Worm (Caenorhabditis elegans): ENCODE measurements around the gene soap-1.

Gene soap-1

DNA sequence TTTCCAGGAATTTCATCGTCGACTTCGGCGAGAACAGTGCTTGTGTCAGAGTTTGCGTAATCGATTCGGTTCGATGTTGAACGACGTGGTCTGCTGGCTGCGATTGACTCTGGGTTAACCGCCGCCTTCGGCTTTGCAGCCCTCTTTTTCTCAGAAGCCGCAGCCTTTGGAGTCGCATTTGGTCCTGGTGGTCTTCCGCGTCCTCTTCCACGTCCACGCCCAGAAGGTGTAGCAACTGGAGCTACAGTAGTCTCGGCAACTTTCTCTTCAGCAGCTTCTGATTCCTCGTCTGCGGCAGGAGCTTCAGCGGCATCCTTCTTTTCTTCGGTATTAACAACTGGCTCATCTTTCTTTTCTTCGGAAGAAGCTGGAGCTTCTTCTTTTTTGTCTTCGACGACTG lies 19.9 kb downstream of the soap-1 start:
- TF ChIP-seq him-1 (tag; optimal IDR thresholded peaks at IDR 0.05) (no peak), dao-5 (tag; optimal IDR thresholded peaks at IDR 0.05) (no peak), W03F9.2 (tag; optimal IDR thresholded peaks at IDR 0.05) (no peak)

DNA sequence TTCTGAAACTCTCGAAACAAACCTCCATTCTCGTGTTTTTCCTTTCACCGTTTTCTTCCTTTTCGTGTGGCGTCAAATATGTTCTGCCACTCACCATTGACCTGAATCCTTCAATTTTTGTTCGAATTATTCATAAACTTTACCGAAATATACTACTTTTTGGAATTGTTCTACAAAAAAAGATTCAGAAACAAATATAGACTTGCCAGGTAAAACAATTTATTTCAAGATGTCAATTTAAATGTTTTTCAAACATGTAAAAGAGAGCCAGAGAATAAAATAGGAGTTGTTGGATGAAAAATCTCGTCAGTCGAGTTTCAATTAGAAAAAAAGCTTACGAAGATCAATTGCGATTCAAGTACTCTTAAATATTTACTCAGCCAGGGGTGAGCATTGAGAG lies 21.1 kb downstream of the soap-1 start, which contains the start of gene F09G2.8:
Gene F09G2.8, minus strand, starts transcription at position 101 of the 400 bp plus-strand sequence.
- no peak for TF ChIP-seq W03F9.2 (tag; optimal IDR thresholded peaks at IDR 0.05)
- TF ChIP-seq him-1 (tag; optimal IDR thresholded peaks at IDR 0.05): no peak
- TF ChIP-seq dao-5 (tag; optimal IDR thresholded peaks at IDR 0.05): no peak

DNA sequence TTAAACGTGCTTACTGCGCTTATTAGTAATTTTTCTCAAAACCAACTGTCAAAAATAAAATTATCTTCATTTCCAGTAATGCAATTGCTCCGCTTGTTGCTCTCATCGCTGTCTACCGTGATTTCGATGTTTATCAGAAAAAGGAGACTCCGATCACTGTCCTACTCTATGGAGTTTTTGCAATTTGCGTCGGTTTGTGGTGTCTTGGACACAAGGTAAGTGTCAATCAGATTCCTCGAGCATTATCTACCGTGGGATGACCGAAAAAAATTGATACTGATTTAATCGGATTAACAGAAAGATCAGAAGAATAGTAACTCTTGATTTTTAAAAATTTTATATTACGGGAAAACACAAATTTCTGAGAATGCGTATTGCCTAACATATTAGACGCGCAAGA lies 27.4 kb downstream of the soap-1 start:
- TF ChIP-seq him-1 (tag; optimal IDR thresholded peaks at IDR 0.05): no peak
- no peak for TF ChIP-seq dao-5 (tag; optimal IDR thresholded peaks at IDR 0.05)
- TF ChIP-seq W03F9.2 (tag; optimal IDR thresholded peaks at IDR 0.05): no peak

- TF ChIP-seq W03F9.2 (tag; optimal IDR thresholded peaks at IDR 0.05) (no peak), him-1 (tag; optimal IDR thresholded peaks at IDR 0.05) (no peak), dao-5 (tag; optimal IDR thresholded peaks at IDR 0.05) (no peak)
Measured at ce11 chrV:7186599-7186998, 28.1 kb downstream of the soap-1 start.

ce11 chrV:7184549-7184948 lies 30.2 kb downstream of the soap-1 start, which contains the start of gene pitr-5:
Gene pitr-5 (plus strand): TSS chrV:7184849.
- no peak for TF ChIP-seq dao-5 (tag; optimal IDR thresholded peaks at IDR 0.05)
- no peak for TF ChIP-seq him-1 (tag; optimal IDR thresholded peaks at IDR 0.05)
- no peak for TF ChIP-seq W03F9.2 (tag; optimal IDR thresholded peaks at IDR 0.05)

- TF ChIP-seq dao-5 (tag; optimal IDR thresholded peaks at IDR 0.05) (no peak), him-1 (tag; optimal IDR thresholded peaks at IDR 0.05) (no peak), W03F9.2 (tag; optimal IDR thresholded peaks at IDR 0.05) (no peak)
Measured at ce11 chrV:7178843-7179242, 35.9 kb downstream of the soap-1 start, which contains the start of gene cpsf-2. Gene cpsf-2 (plus strand): TSS chrV:7179172.

ce11 chrV:7175201-7175600 lies 39.5 kb downstream of the soap-1 start, which contains the start of gene lgc-39:
Gene lgc-39 (plus strand): TSS chrV:7175501.
- TF ChIP-seq W03F9.2 (tag; optimal IDR thresholded peaks at IDR 0.05) (no peak), dao-5 (tag; optimal IDR thresholded peaks at IDR 0.05) (no peak), him-1 (tag; optimal IDR thresholded peaks at IDR 0.05) (no peak)

DNA sequence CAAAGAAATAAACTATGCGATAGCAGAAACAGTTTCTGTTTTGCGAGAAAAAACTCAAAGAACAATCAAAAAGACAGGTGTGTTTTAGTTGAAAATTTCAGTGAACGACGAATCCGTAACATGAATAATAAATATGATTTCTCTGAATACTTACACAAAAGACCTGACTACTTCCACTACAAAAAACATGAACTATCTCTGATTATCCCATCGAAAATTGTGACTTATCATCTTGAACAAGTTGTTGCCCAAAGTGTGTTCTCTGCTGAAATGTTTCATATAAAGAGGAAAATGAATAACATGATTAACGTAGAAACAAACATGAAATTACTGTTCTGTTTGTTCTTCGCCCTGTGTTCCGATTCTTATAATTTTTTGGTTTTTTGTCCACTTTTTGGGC lies 48.0 kb downstream of the soap-1 start, which contains the start of gene ugt-36:
Gene ugt-36, plus strand, starts transcription at position 301 of the 400 bp plus-strand sequence.
- TF ChIP-seq him-1 (tag; optimal IDR thresholded peaks at IDR 0.05) (no peak), dao-5 (tag; optimal IDR thresholded peaks at IDR 0.05) (no peak), W03F9.2 (tag; optimal IDR thresholded peaks at IDR 0.05) (no peak)

DNA sequence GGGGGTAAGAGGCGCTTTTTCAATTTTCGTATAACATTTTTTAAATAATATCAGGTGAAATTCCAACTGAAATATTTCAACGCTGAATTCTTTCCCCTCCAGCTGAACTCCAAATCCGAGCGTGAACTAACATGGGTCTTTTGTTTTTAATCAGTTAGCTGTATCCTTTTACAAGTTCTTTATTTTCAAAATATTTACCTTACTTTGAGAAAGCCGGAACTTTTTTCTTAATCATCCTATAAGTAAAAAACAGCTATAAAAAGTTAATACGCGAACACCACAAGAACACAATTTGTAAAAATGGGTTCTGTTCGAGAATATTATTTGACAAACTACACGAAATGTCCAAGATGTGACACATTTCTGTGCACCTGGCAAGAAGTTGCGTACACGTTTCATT lies 50.5 kb downstream of the soap-1 start, which contains the start of gene srh-83:
Gene srh-83, plus strand, starts transcription at position 301 of the 400 bp plus-strand sequence.
- no peak for TF ChIP-seq dao-5 (tag; optimal IDR thresholded peaks at IDR 0.05)
- no peak for TF ChIP-seq him-1 (tag; optimal IDR thresholded peaks at IDR 0.05)
- TF ChIP-seq W03F9.2 (tag; optimal IDR thresholded peaks at IDR 0.05): no peak

DNA sequence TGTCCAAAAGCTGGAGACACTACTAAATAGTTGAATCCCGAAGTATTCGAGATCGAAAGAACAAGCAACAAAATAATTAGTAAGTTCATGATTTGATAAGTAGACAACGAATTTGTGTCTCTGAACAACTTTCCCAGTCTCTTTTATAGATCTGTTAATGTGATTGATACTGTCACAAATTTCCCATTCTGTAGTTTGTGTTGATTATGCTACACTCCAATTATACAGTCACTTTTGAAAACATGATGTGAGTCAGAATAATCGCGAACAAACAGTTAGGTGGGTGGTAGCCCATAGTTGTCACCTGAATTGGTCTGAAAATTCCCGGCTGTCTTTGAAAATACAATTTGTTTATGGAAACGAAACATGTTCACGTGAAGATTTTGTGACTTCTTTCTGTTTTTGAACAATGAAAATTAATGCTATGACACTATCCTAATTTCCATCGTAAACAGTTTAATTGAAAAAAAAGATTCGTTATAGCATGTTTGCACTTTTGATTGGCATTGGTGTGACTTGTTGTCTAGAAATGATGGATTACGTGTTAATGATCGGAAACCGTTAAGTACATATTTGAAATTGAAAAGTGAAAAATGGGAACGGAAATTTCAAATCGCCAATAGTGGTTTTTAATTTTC lies 51.1 kb downstream of the soap-1 start, which contains the start of gene ugt-41:
Gene ugt-41, minus strand, starts transcription at position 119 of the 638 bp plus-strand sequence.
- no peak for TF ChIP-seq dao-5 (tag; optimal IDR thresholded peaks at IDR 0.05)
- TF ChIP-seq him-1 (tag; optimal IDR thresholded peaks at IDR 0.05): no peak
- no peak for TF ChIP-seq W03F9.2 (tag; optimal IDR thresholded peaks at IDR 0.05)

DNA sequence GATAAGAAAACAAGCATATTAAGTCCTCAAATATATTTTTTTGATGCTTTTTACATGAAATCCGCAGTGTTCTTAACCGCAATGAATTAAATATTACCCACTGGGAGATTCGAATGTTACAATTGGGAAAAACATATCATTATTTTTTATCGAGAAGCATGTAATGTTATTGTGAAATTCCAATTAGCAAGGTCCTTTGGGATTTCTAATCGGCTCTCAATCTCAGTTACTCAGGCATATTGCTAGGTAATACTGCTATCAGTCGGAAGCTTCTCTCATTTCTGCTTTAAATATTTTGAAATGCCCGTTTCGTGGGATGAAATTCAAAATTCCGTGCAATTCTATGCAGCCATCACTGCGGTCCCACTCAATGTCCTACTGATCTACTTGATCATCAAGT lies 55.3 kb downstream of the soap-1 start, which contains the start of gene str-204:
Gene str-204, plus strand, starts transcription at position 301 of the 400 bp plus-strand sequence.
- TF ChIP-seq dao-5 (tag; optimal IDR thresholded peaks at IDR 0.05): no peak
- TF ChIP-seq him-1 (tag; optimal IDR thresholded peaks at IDR 0.05): no peak
- no peak for TF ChIP-seq W03F9.2 (tag; optimal IDR thresholded peaks at IDR 0.05)

ce11 chrV:7157089-7157488 lies 57.6 kb downstream of the soap-1 start, which contains the start of gene ugt-39:
Gene ugt-39 (plus strand): TSS chrV:7157142.
- no peak for TF ChIP-seq W03F9.2 (tag; optimal IDR thresholded peaks at IDR 0.05)
- TF ChIP-seq dao-5 (tag; optimal IDR thresholded peaks at IDR 0.05): no peak

- TF ChIP-seq W03F9.2 (tag; optimal IDR thresholded peaks at IDR 0.05) (no peak), dao-5 (tag; optimal IDR thresholded peaks at IDR 0.05) (no peak), him-1 (tag; optimal IDR thresholded peaks at IDR 0.05) (no peak)
Measured at ce11 chrV:7156079-7156478, 58.6 kb downstream of the soap-1 start, which contains the start of gene F10D2.10. Gene F10D2.10 (minus strand): TSS chrV:7156179.
